Fruit fly (Drosophila melanogaster): ENCODE results near the gene Hsp68.
A peak's percentile ranks its signal among the peaks of the same experiment; 100 is the strongest.

The Hsp68 gene

dm6 chr3R:24057188-24057587 is at the start of gene Hsp68:
TSS of gene Hsp68 (minus strand) at chr3R:24057310.
- no peak for TF ChIP-seq noc (tag; optimal IDR thresholded peaks at IDR 0.05)

dm6 chr3R:24106059-24106631 is 49.0 kb upstream of the Hsp68 start:
- TF ChIP-seq noc (tag; optimal IDR thresholded peaks at IDR 0.05) = peak; percentile 70

dm6 chr3R:24105312-24105902 is 48.3 kb upstream of the Hsp68 start, which contains the start of gene Syx1A:
TSS of gene Syx1A (minus strand) at chr3R:24105763.
- TF ChIP-seq noc (tag; optimal IDR thresholded peaks at IDR 0.05) = peak; percentile 62

dm6 chr3R:24104471-24105311 is 47.6 kb upstream of the Hsp68 start:
- no peak for TF ChIP-seq noc (tag; optimal IDR thresholded peaks at IDR 0.05)

dm6 chr3R:24103708-24104107 is 46.6 kb upstream of the Hsp68 start:
- no peak for TF ChIP-seq noc (tag; optimal IDR thresholded peaks at IDR 0.05)

- peak; percentile 30 for TF ChIP-seq noc (tag; optimal IDR thresholded peaks at IDR 0.05)
Measured at dm6 chr3R:24102387-24102786, 45.3 kb upstream of the Hsp68 start.

- TF ChIP-seq noc (tag; optimal IDR thresholded peaks at IDR 0.05) = no peak
Measured at dm6 chr3R:24101437-24101836, 44.3 kb upstream of the Hsp68 start.

- peak; percentile 14 for TF ChIP-seq noc (tag; optimal IDR thresholded peaks at IDR 0.05)
Measured at dm6 chr3R:24100717-24101116, 43.6 kb upstream of the Hsp68 start.

- peak; percentile 62 for TF ChIP-seq noc (tag; optimal IDR thresholded peaks at IDR 0.05)
Measured at dm6 chr3R:24099039-24100026, 42.2 kb upstream of the Hsp68 start.

- TF ChIP-seq noc (tag; optimal IDR thresholded peaks at IDR 0.05) = no peak
Measured at dm6 chr3R:24093430-24093829, 36.3 kb upstream of the Hsp68 start.

dm6 chr3R:24092590-24093151 is 35.6 kb upstream of the Hsp68 start:
- TF ChIP-seq noc (tag; optimal IDR thresholded peaks at IDR 0.05) = no peak

dm6 chr3R:24091653-24092052 is 34.5 kb upstream of the Hsp68 start:
- no peak for TF ChIP-seq noc (tag; optimal IDR thresholded peaks at IDR 0.05)

- peak; percentile 59 for TF ChIP-seq noc (tag; optimal IDR thresholded peaks at IDR 0.05)
Measured at dm6 chr3R:24090143-24090542, 33.0 kb upstream of the Hsp68 start.

- TF ChIP-seq noc (tag; optimal IDR thresholded peaks at IDR 0.05) = peak; percentile 85
Measured at dm6 chr3R:24084975-24085374, 27.9 kb upstream of the Hsp68 start.

dm6 chr3R:24079613-24080012 is 22.5 kb upstream of the Hsp68 start:
- TF ChIP-seq noc (tag; optimal IDR thresholded peaks at IDR 0.05) = no peak

All from whole organism, larva.